Fruit fly (Drosophila melanogaster): ENCODE data around the gene CG9981.

DNA sequence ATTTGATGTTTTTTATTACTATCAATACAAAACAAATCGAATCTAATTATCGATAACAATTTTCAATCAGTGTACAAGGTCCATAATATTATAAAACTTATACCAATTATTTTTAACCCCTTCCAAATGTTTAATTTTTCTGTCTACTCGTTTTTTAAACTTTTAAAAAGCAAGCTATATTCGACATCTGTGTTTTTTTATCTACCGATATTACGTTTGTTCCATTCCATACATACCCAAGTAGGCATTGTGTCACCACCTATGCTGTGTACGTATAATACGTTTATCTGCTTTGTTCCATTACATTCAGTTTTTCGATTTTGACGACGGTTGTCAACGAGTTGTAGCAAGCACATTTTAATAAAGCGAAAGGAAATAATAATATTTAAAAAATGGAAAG, 43.6 kb downstream of the CG9981 start, which contains the start of gene nonA:
- TF ChIP-seq Lpt (GFP tag; optimal IDR thresholded peaks at IDR 0.05), result no peak
- TF ChIP-seq CG16779 (tag; optimal IDR thresholded peaks at IDR 0.05), result no peak
